Fruit fly (Drosophila melanogaster): ENCODE results near the gene Vps4.

Vps4 gene

DNA sequence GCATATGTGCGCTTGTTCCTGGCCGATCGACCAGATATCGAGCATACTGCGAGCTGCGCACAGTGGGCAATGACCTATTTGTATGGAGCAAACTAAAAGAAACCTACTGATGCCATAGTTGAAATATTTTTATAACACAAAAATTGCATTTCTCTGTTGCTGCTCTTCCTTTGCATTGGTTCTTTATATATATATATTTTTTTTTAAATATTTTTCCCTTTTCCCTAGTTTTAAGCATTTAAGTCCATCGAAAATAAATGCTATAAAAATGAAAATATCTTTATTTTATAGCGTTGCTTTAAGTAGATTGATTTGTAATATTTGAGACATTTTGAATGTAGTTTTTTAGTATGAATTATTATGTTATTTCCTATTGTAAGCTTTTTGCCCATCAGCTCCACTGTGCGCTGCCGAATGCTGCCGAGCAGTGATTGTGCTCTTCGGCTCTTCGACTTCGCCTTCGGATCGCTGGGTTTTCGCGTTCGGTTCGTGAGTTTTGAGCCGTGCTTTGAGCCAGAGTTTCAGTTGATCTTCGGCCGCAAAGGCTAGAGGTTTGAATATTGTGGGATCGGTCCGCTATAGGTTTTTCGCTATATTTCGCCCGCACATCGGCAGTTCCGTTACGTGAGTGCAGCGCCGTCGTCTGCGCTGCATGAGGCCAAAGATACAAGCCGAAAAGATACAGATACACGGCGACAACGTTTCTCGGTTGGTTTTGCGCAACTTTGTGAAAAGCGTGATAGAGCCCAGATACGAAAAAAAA lies 3.6 kb downstream of the Vps4 start, which contains the start of gene CG6847 (continued):
- peak; percentile 92 for TF ChIP-seq Eip78C (GFP tag)
- peak; percentile 52 for TF ChIP-seq CG6808 (GFP tag; optimal IDR thresholded peaks at IDR 0.05)
- peak; percentile 61; the same call in 2 of the 3 replicates for TF ChIP-seq CG6163 (GFP tag; IDR thresholded peaks at IDR 0.05)
- TF ChIP-seq CG4318 (GFP tag; optimal IDR thresholded peaks at IDR 0.05), result peak; percentile 90
- peak; percentile 45 for TF ChIP-seq Hr39 (GFP tag; optimal IDR thresholded peaks at IDR 0.05)
- TF ChIP-seq CG15336 (GFP tag; IDR thresholded peaks at IDR 0.05), result peak; percentile 52
- TF ChIP-seq CG8119 (GFP tag; IDR thresholded peaks at IDR 0.05), result peak; percentile 81
- no peak for TF ChIP-seq Blimp-1 (GFP tag; optimal IDR thresholded peaks at IDR 0.05)
- peak; percentile 92 for TF ChIP-seq svp (GFP tag)
- TF ChIP-seq CG3032 (tag; optimal IDR thresholded peaks at IDR 0.05), result peak; percentile 58

- TF ChIP-seq eg (GFP tag; IDR thresholded peaks at IDR 0.05) (peak; percentile 26; the same call in 1 of the 3 replicates), CG6808 (GFP tag; optimal IDR thresholded peaks at IDR 0.05) (no peak), CG15336 (GFP tag; IDR thresholded peaks at IDR 0.05) (no peak), Hr38 (GFP tag; optimal IDR thresholded peaks at IDR 0.05) (no peak), CG8632 (GFP tag; optimal IDR thresholded peaks at IDR 0.05) (no peak), CG16779 (tag; optimal IDR thresholded peaks at IDR 0.05) (no peak), fd85E (GFP tag; optimal IDR thresholded peaks at IDR 0.05) (no peak), Eip78C (GFP tag) (peak; percentile 48), CG9139 (GFP tag; optimal IDR thresholded peaks at IDR 0.05) (no peak), CG3032 (tag; optimal IDR thresholded peaks at IDR 0.05) (no peak), Eip75B (GFP tag; optimal IDR thresholded peaks at IDR 0.05) (no peak), fkh (GFP tag; optimal IDR thresholded peaks at IDR 0.05) (no peak), Sox102F (GFP tag; optimal IDR thresholded peaks at IDR 0.05) (no peak)
Measured at dm6 chrX:17912514-17912913, 5.0 kb downstream of the Vps4 start.

DNA sequence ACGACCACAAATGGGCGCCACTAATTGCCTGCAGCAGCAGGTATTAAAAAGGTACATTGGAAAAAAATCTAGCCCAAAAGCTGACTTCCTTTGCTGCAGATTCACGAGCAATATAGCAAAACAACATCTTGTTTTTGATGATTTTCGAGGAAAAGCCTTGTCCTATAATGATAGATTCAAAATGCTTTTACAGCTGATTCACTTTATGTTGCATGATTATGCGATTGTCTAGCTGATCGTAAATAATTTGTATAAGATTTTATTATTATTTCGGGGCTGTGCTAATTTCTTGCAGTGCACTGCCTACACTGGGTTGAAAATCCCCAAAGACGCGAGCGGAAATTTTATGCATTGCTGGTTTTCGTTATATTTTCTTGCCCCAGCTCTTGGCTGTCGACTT lies 7.0 kb downstream of the Vps4 start:
- TF ChIP-seq cyc (GFP tag; optimal IDR thresholded peaks at IDR 0.05) (peak; percentile 1), Ets21C (GFP tag; optimal IDR thresholded peaks at IDR 0.05) (no peak), Blimp-1 (GFP tag; optimal IDR thresholded peaks at IDR 0.05) (no peak), CG1621 (tag; optimal IDR thresholded peaks at IDR 0.05) (no peak), CG16779 (tag; optimal IDR thresholded peaks at IDR 0.05) (no peak), CG3032 (tag; optimal IDR thresholded peaks at IDR 0.05) (peak; percentile 5), topi (GFP tag; optimal IDR thresholded peaks at IDR 0.05) (peak; percentile 32), Smox (GFP tag; optimal IDR thresholded peaks at IDR 0.05) (peak; percentile 12), OdsH (GFP tag; optimal IDR thresholded peaks at IDR 0.05) (peak; percentile 43), dsx (GFP tag; optimal IDR thresholded peaks at IDR 0.05; ENCODE audit: poor library complexity, severe bottlenecking) (no peak), CG7368 (GFP tag; optimal IDR thresholded peaks at IDR 0.05) (no peak), CG10669 (GFP tag; optimal IDR thresholded peaks at IDR 0.05) (no peak), Hr4 (GFP tag; optimal IDR thresholded peaks at IDR 0.05) (peak; percentile 71), CG6276 (GFP tag; optimal IDR thresholded peaks at IDR 0.05) (peak; percentile 68), Sox15 (GFP tag; optimal IDR thresholded peaks at IDR 0.05) (no peak), lz (GFP tag; optimal IDR thresholded peaks at IDR 0.05) (no peak), CG11294 (GFP tag; IDR thresholded peaks at IDR 0.05) (0 out of 2 replicates have a peak, but pooled peaks have one; percentile 17), svp (GFP tag) (peak; percentile 60), Eip78C (GFP tag) (peak; percentile 77), vri (GFP tag; optimal IDR thresholded peaks at IDR 0.05) (no peak), salr (GFP tag; optimal IDR thresholded peaks at IDR 0.05) (no peak), CG6808 (GFP tag; optimal IDR thresholded peaks at IDR 0.05) (no peak), Sox14 (GFP tag; optimal IDR thresholded peaks at IDR 0.05) (peak; percentile 7), Gug (GFP tag; IDR thresholded peaks at IDR 0.05) (0 out of 2 replicates have a peak, but pooled peaks have one; percentile 18), CG6854 (GFP tag; optimal IDR thresholded peaks at IDR 0.05) (no peak), CG8119 (GFP tag; IDR thresholded peaks at IDR 0.05) (peak; percentile 57; the same call in 2 of the 3 replicates), achi (GFP tag; optimal IDR thresholded peaks at IDR 0.05) (peak; percentile 5), CG6163 (GFP tag; IDR thresholded peaks at IDR 0.05) (peak; percentile 47; the same call in 1 of the 3 replicates), CG4318 (GFP tag; optimal IDR thresholded peaks at IDR 0.05) (peak; percentile 40), acj6 (GFP tag; optimal IDR thresholded peaks at IDR 0.05) (peak; percentile 45), fd85E (GFP tag; optimal IDR thresholded peaks at IDR 0.05) (no peak), CG8632 (GFP tag; optimal IDR thresholded peaks at IDR 0.05) (no peak), CG32006 (GFP tag; optimal IDR thresholded peaks at IDR 0.05) (peak; percentile 67), Eip93F (GFP tag; optimal IDR thresholded peaks at IDR 0.05) (no peak), Hr39 (GFP tag; optimal IDR thresholded peaks at IDR 0.05) (peak; percentile 8), CG34406 (GFP tag; optimal IDR thresholded peaks at IDR 0.05) (no peak), Hr38 (GFP tag; optimal IDR thresholded peaks at IDR 0.05) (no peak), Eip75B (GFP tag; optimal IDR thresholded peaks at IDR 0.05) (no peak), Sox102F (GFP tag; optimal IDR thresholded peaks at IDR 0.05) (peak; percentile 22), fkh (GFP tag; optimal IDR thresholded peaks at IDR 0.05) (no peak)

Measured in whole organism, prepupa.